Worm (Caenorhabditis elegans) whole organism, late embryonic: Measurements from ENCODE around the gene str-113.

Experiments used
- ceh-31 ChIP-seq: sonication (generic microtip); optimal IDR thresholded peaks from 2 replicates; lab custom pipeline; 2016; ENCODE audit warnings: missing genetic modification characterization, missing compliant biosample characterization
- nhr-11 ChIP-seq: fragments of 150-350 bp; optimal IDR thresholded peaks from 2 replicates; lab custom pipeline; 2014; ENCODE audit warnings: missing biosample characterization, missing genetic modification characterization
- pha-4 ChIP-seq: fragments of 150-350 bp; optimal IDR thresholded peaks from 2 replicates; lab custom pipeline; 2018; ENCODE audit warnings: missing biosample characterization, missing genetic modification reagents, missing genetic modification characterization

DNA sequence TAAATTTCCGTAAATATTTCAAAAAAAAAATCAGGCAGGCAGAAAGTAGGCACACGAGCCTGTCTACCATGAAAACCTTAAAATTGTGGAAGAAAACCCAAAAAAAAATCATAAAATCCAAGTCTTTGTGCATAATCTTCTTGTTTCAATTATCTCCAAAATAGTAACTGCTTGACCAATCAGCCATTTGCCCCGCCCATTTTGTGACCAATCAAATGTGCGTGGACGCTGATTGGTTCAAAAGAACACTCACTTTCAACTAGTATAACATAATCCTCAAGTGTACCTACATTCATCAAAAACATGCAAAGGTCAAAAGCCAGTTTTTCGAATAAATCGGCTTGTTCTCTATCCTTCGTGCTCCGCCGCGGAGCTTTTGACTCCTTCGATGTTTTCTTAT is 11.7 kb upstream of the str-113 start:
- TF ChIP-seq ceh-31 (tag; lab: Kevin White, UChicago) (no peak), nhr-11 (tag; lab: Kevin White, UChicago) (no peak), pha-4 (tag; lab: Kevin White, UChicago) (no peak)
